Fruit fly (Drosophila melanogaster): Measurements from ENCODE around the gene Tim9b.

- TF ChIP-seq Rel (GFP tag; optimal IDR thresholded peaks at IDR 0.05) = no peak
- no peak for TF ChIP-seq Rel (tag; optimal IDR thresholded peaks at IDR 0.05)
- no peak for TF ChIP-seq woc (GFP tag; optimal IDR thresholded peaks at IDR 0.05)
- TF ChIP-seq usp (GFP tag; optimal IDR thresholded peaks at IDR 0.05) = no peak
- TF ChIP-seq N (GFP tag; optimal IDR thresholded peaks at IDR 0.05) = no peak
- TF ChIP-seq Hr78 (GFP tag; optimal IDR thresholded peaks at IDR 0.05) = no peak
- TF ChIP-seq h (GFP tag; optimal IDR thresholded peaks at IDR 0.05) = no peak
- no peak for TF ChIP-seq CG9705 (GFP tag; optimal IDR thresholded peaks at IDR 0.05)
These were observed 4.6 kb upstream of the Tim9b start, which contains the start of the genes Naa20A and MKP-4 for dm6 chrX:19622924-19623323.

Data from whole organism, wandering third instar larva.